Worm (Caenorhabditis elegans): ENCODE measurements around the gene npr-24.

ce11 chrX:17505547-17506181 is 19.0 kb upstream of the npr-24 start:
- TF ChIP-seq nhr-77 (tag; optimal IDR thresholded peaks at IDR 0.05), result peak; percentile 33
- TF ChIP-seq R02D3.7 (tag; optimal IDR thresholded peaks at IDR 0.05), result no peak
- no peak for TF ChIP-seq aly-2 (tag; optimal IDR thresholded peaks at IDR 0.05)
- TF ChIP-seq ama-1 (optimal IDR thresholded peaks at IDR 0.05), result no peak
- TF ChIP-seq nhr-21 (tag; optimal IDR thresholded peaks at IDR 0.05), result peak; percentile 71
- TF ChIP-seq skn-1 (tag; optimal IDR thresholded peaks at IDR 0.05), result no peak
- no peak for TF ChIP-seq nhr-237 (tag; optimal IDR thresholded peaks at IDR 0.05)
- no peak for TF ChIP-seq lin-39 (tag; optimal IDR thresholded peaks at IDR 0.05)
- peak; percentile 100 for TF ChIP-seq sma-9 (GFP tag; optimal IDR thresholded peaks at IDR 0.05)
- peak; percentile 88 for TF ChIP-seq sma-9 (tag; optimal IDR thresholded peaks at IDR 0.05)
- no peak for TF ChIP-seq unc-62 (GFP tag; optimal IDR thresholded peaks at IDR 0.05)
- TF ChIP-seq lsy-2 (tag; optimal IDR thresholded peaks at IDR 0.05), result peak; percentile 39 to 84
- TF ChIP-seq dmd-4 (tag; optimal IDR thresholded peaks at IDR 0.05), result no peak
- no peak for TF ChIP-seq ztf-11 (tag; optimal IDR thresholded peaks at IDR 0.05)
- TF ChIP-seq ceh-82 (tag; optimal IDR thresholded peaks at IDR 0.05), result no peak

Data from whole organism, L2 larva.